Worm (Caenorhabditis elegans) whole organism, L2 larva: ENCODE data around the gene C16C4.17.

Source experiments
- C34F6.9 ChIP-seq: fragments of 150-350 bp; optimal IDR thresholded peaks from 2 replicates; lab custom pipeline; 2014; ENCODE audit warnings: missing biosample characterization, missing genetic modification characterization
- F13H6.1 ChIP-seq: sonication (generic microtip); optimal IDR thresholded peaks from 2 replicates; lab custom pipeline; 2016; ENCODE audit warnings: missing genetic modification characterization, missing compliant biosample characterization
- R02D3.7 ChIP-seq: fragments of 150-350 bp; optimal IDR thresholded peaks from 2 replicates; lab custom pipeline; 2014; ENCODE audit warnings: missing biosample characterization, missing genetic modification characterization
- Y55F3AM.14 ChIP-seq: fragments of 200-800 bp; sonication (Bioruptor generic); optimal IDR thresholded peaks from 2 replicates; lab custom pipeline; 2018; ENCODE audit warnings: mild to moderate bottlenecking, missing genetic modification characterization, missing compliant biosample characterization
- ZK546.5 ChIP-seq: sonication (generic microtip); optimal IDR thresholded peaks from 2 replicates; lab custom pipeline; 2017; ENCODE audit warnings: missing biosample characterization, missing genetic modification characterization
- alr-1 ChIP-seq: fragments of 150-350 bp; optimal IDR thresholded peaks from 2 replicates; lab custom pipeline; 2014; ENCODE audit warnings: missing biosample characterization, missing genetic modification characterization
- aly-2 ChIP-seq: fragments of 150-350 bp; optimal IDR thresholded peaks from 2 replicates; lab custom pipeline; 2014; ENCODE audit warnings: missing biosample characterization, missing genetic modification characterization
- ama-1 ChIP-seq: fragments of 150-350 bp; optimal IDR thresholded peaks from 2 replicates; lab custom pipeline; 2018; ENCODE audit warnings: inconsistent platforms
- blmp-1 ChIP-seq: sonication (generic microtip); optimal IDR thresholded peaks from 2 replicates; lab custom pipeline; 2017; ENCODE audit warnings: missing genetic modification characterization, mild to moderate bottlenecking, missing compliant biosample characterization, antibody characterized with exemption, moderate library complexity; ENCODE audit not compliant: insufficient read depth
- ceh-16 ChIP-seq: fragments of 150-350 bp; optimal IDR thresholded peaks from 2 replicates; lab custom pipeline; 2014; ENCODE audit warnings: missing biosample characterization, missing genetic modification characterization
- ceh-82 ChIP-seq: fragments of 150-350 bp; optimal IDR thresholded peaks from 2 replicates; lab custom pipeline; 2014; ENCODE audit warnings: missing biosample characterization, missing genetic modification characterization
- crh-2 ChIP-seq: sonication (generic microtip); optimal IDR thresholded peaks from 2 replicates; lab custom pipeline; 2017; ENCODE audit warnings: missing biosample characterization, missing genetic modification characterization
- dmd-4 ChIP-seq: sonication (generic microtip); optimal IDR thresholded peaks from 2 replicates; lab custom pipeline; 2017; ENCODE audit warnings: missing biosample characterization, missing genetic modification characterization
- egl-27 ChIP-seq: sonication (generic microtip); optimal IDR thresholded peaks from 3 replicates; lab custom pipeline; 2017; ENCODE audit warnings: missing biosample characterization, missing genetic modification reagents, missing genetic modification characterization
- elt-3 ChIP-seq: sonication (generic microtip); optimal IDR thresholded peaks from 2 replicates; lab custom pipeline; 2017; ENCODE audit warnings: missing biosample characterization, missing genetic modification characterization
- fos-1 ChIP-seq: fragments of 150-350 bp; optimal IDR thresholded peaks from 2 replicates; lab custom pipeline; 2014; ENCODE audit warnings: missing biosample characterization, missing genetic modification characterization
- gmeb-1 ChIP-seq: fragments of 150-350 bp; optimal IDR thresholded peaks from 2 replicates; lab custom pipeline; 2014; ENCODE audit warnings: missing biosample characterization, missing genetic modification characterization
- lin-11 ChIP-seq: fragments of 150-350 bp; sonication (generic microtip); optimal IDR thresholded peaks from 2 replicates; lab custom pipeline; 2014; ENCODE audit warnings: missing biosample characterization, missing genetic modification characterization, inconsistent platforms, mixed read lengths
- lin-13 ChIP-seq: fragments of 150-350 bp; optimal IDR thresholded peaks from 2 replicates; lab custom pipeline; 2014; ENCODE audit warnings: missing biosample characterization, missing genetic modification reagents, missing genetic modification characterization
- lin-39 ChIP-seq: fragments of 150-350 bp; optimal IDR thresholded peaks from 2 replicates; lab custom pipeline; 2014; ENCODE audit warnings: missing biosample characterization, missing genetic modification reagents, missing genetic modification characterization
- lsy-2 ChIP-seq, 2 experiments: fragments of 150-350 bp in 1 of 2; sonication (generic microtip) in 1 of 2; optimal IDR thresholded peaks; 2 replicates each; lab custom pipeline; 2014 to 2017; ENCODE audit warnings: missing biosample characterization in 2 of 2, missing genetic modification characterization in 2 of 2
- mab-5 ChIP-seq: fragments of 150-350 bp; optimal IDR thresholded peaks from 2 replicates; lab custom pipeline; 2014; ENCODE audit warnings: missing biosample characterization, missing genetic modification characterization
- mdl-1 ChIP-seq, 2 experiments: fragments of 150-350 bp in 1 of 2; sonication (generic microtip) in 1 of 2; optimal IDR thresholded peaks; 2 replicates each; lab custom pipeline; 2017; ENCODE audit warnings: missing biosample characterization in 2 of 2, missing genetic modification characterization in 2 of 2
- nhr-10 ChIP-seq: sonication (generic microtip); optimal IDR thresholded peaks from 2 replicates; lab custom pipeline; 2017; ENCODE audit warnings: missing biosample characterization, missing genetic modification characterization
- nhr-11 ChIP-seq: fragments of 150-350 bp; optimal IDR thresholded peaks from 2 replicates; lab custom pipeline; 2014; ENCODE audit warnings: missing biosample characterization, missing genetic modification characterization
- nhr-12 ChIP-seq: fragments of 150-350 bp; optimal IDR thresholded peaks from 2 replicates; lab custom pipeline; 2014; ENCODE audit warnings: missing biosample characterization, missing genetic modification characterization
- nhr-129 ChIP-seq: fragments of 150-350 bp; optimal IDR thresholded peaks from 2 replicates; lab custom pipeline; 2014; ENCODE audit warnings: missing biosample characterization, missing genetic modification characterization
- nhr-21 ChIP-seq: fragments of 150-350 bp; optimal IDR thresholded peaks from 2 replicates; lab custom pipeline; 2014; ENCODE audit warnings: missing biosample characterization, missing genetic modification characterization
- nhr-23 ChIP-seq: fragments of 150-350 bp; optimal IDR thresholded peaks from 2 replicates; lab custom pipeline; 2014; ENCODE audit warnings: missing biosample characterization, missing genetic modification reagents, missing genetic modification characterization
- nhr-237 ChIP-seq: fragments of 150-350 bp; optimal IDR thresholded peaks from 2 replicates; lab custom pipeline; 2014; ENCODE audit warnings: missing biosample characterization, missing genetic modification characterization
- nhr-25 ChIP-seq: fragments of 150-350 bp; sonication (generic microtip); optimal IDR thresholded peaks from 3 replicates; lab custom pipeline; 2014; ENCODE audit warnings: missing biosample characterization, missing genetic modification characterization
- nhr-6 ChIP-seq: fragments of 150-350 bp; optimal IDR thresholded peaks from 2 replicates; lab custom pipeline; 2014; ENCODE audit warnings: missing biosample characterization, missing genetic modification characterization
- nhr-77 ChIP-seq: fragments of 150-350 bp; optimal IDR thresholded peaks from 2 replicates; lab custom pipeline; 2014; ENCODE audit warnings: missing biosample characterization, missing genetic modification characterization
- sem-4 ChIP-seq: fragments of 150-350 bp; optimal IDR thresholded peaks from 2 replicates; lab custom pipeline; 2014; ENCODE audit warnings: missing biosample characterization, missing genetic modification reagents, missing genetic modification characterization
- skn-1 ChIP-seq: sonication (generic microtip); optimal IDR thresholded peaks from 2 replicates; lab custom pipeline; 2017; ENCODE audit warnings: missing biosample characterization, missing genetic modification characterization
- sma-3 ChIP-seq: sonication (generic microtip); optimal IDR thresholded peaks from 2 replicates; lab custom pipeline; 2016; ENCODE audit warnings: missing genetic modification reagents, missing genetic modification characterization, missing compliant biosample characterization
- sma-9 ChIP-seq, 2 experiments: fragments of 150-350 bp in 1 of 2; sonication (generic microtip) in 1 of 2; optimal IDR thresholded peaks; 2 replicates each; lab custom pipeline; 2014 to 2016; ENCODE audit warnings: missing genetic modification characterization in 2 of 2, mild to moderate bottlenecking in 1 of 2, missing biosample characterization in 1 of 2, missing compliant biosample characterization in 1 of 2, missing genetic modification reagents in 1 of 2, moderate library complexity in 1 of 2
- unc-39 ChIP-seq: fragments of 150-350 bp; optimal IDR thresholded peaks from 2 replicates; lab custom pipeline; 2014; ENCODE audit warnings: missing biosample characterization, missing genetic modification characterization
- unc-55 ChIP-seq: fragments of 150-350 bp; sonication (generic microtip); optimal IDR thresholded peaks from 3 replicates; lab custom pipeline; 2014; ENCODE audit warnings: missing biosample characterization, missing genetic modification reagents, missing genetic modification characterization
- unc-62 ChIP-seq: fragments of 150-350 bp; optimal IDR thresholded peaks from 2 replicates; lab custom pipeline; 2014; ENCODE audit warnings: missing biosample characterization, missing genetic modification reagents, missing genetic modification characterization
- ztf-1 ChIP-seq: fragments of 200-800 bp; sonication (Bioruptor generic); conservative IDR thresholded peaks from 2 replicates; pipeline ENCODE4 v1.3.6; 2022; ENCODE audit warnings: missing genetic modification characterization, missing compliant biosample characterization
- ztf-11 ChIP-seq: sonication (generic microtip); optimal IDR thresholded peaks from 2 replicates; lab custom pipeline; 2017; ENCODE audit warnings: missing biosample characterization, missing genetic modification characterization
- ztf-4 ChIP-seq: fragments of 150-350 bp; optimal IDR thresholded peaks from 2 replicates; lab custom pipeline; 2014; ENCODE audit warnings: missing biosample characterization, missing genetic modification characterization

C16C4.17 gene

DNA sequence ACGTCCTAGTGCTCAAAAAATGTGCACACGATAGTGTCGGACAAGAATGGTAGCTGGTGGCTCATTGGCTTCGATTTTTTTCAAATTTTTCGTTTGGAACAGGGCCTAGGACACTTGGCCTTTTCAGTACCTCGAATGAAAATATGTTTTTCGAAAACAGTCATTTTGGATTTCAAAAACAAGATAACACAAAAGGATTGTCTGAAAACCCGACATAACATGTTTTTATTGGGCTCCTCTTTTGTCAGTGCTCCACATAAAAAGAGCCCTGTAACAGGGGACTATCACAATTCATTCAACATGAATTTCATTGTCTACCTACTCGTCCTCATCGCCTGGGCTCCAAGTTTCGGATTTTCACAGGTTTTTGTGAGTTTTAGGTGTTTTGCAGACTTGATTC, at the start of gene C16C4.17:
Gene C16C4.17, plus strand, starts transcription at position 301 of the 400 bp plus-strand sequence.
- TF ChIP-seq Y55F3AM.14 (GFP tag; lab: Kevin White, UChicago) (no peak), nhr-6 (tag; lab: Kevin White, UChicago) (no peak), sma-3 (GFP tag; lab: Kevin White, UChicago) (no peak), ama-1 (no peak), fos-1 (tag; lab: Kevin White, UChicago) (no peak), C34F6.9 (tag; lab: Kevin White, UChicago) (no peak), elt-3 (tag; lab: Kevin White, UChicago) (no peak), nhr-77 (no peak), egl-27 (tag; lab: Kevin White, UChicago) (no peak), F13H6.1 (no peak), blmp-1 (tag; lab: Kevin White, UChicago) (no peak), ZK546.5 (tag; lab: Kevin White, UChicago) (no peak), alr-1 (tag; lab: Kevin White, UChicago) (no peak), ceh-16 (no peak), nhr-25 (no peak), skn-1 (no peak), lin-11 (tag; lab: Kevin White, UChicago) (no peak), ceh-82 (tag; lab: Kevin White, UChicago) (no peak)

DNA sequence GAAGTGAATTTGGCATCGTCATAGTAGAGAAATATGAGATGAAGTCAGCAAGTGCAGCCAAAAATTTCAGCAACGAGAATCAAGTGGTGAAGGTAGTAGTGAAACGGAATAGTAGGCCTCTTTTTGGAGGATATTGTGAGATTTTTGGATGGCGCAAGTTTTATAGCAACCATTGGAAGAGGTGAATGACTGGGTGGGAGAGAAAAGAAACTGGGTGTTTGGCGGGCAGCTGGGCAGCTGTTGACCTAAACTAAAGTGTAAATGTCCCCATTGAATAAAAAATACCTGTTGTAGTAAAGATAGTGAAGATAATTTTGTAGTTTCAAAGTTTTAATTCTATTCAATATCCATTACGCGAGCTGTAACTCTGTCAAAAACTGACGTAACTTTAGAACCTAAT, 48.3 kb upstream of the C16C4.17 start:
- no peak for TF ChIP-seq Y55F3AM.14 (GFP tag; lab: Kevin White, UChicago)
- no peak for TF ChIP-seq ztf-11
- TF ChIP-seq ceh-16 = no peak
- TF ChIP-seq nhr-77 = no peak
- TF ChIP-seq skn-1 = no peak
- TF ChIP-seq nhr-129 (tag; lab: Kevin White, UChicago) = no peak
- no peak for TF ChIP-seq fos-1 (tag; lab: Kevin White, UChicago)
- TF ChIP-seq nhr-21 (tag; lab: Kevin White, UChicago) = no peak
- TF ChIP-seq dmd-4 (tag; lab: Kevin White, UChicago) = no peak
- no peak for TF ChIP-seq mdl-1 (tag; optimal IDR thresholded peaks at IDR 0.05; lab: Kevin White, UChicago)
- TF ChIP-seq gmeb-1 (tag; lab: Kevin White, UChicago) = no peak
- no peak for TF ChIP-seq unc-62 (GFP tag; lab: Kevin White, UChicago)
- TF ChIP-seq nhr-11 (tag; lab: Kevin White, UChicago) = no peak
- no peak for TF ChIP-seq sma-9 (GFP tag; optimal IDR thresholded peaks at IDR 0.05; lab: Kevin White, UChicago)
- TF ChIP-seq sma-9 (tag; optimal IDR thresholded peaks at IDR 0.05; lab: Kevin White, UChicago) = no peak

DNA sequence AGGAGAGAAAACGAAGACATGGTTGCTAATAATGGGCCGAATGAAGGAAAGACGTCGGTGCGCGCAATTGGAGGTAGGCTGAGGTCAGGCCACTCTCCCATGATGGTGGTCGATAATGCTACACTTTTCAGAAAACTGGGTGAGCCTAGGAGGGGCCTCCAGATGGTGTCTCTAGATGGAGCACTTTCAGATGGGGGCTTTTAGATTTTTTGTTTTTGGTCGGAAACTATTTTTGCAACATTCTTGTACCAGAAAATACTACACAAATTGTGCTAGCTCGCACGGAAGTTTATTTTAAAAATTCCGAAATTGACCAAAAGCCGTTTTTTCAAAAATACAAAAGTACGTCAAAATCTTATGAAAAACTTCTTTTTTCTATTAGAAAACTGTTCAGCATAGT, 46.1 kb upstream of the C16C4.17 start, which contains the start of gene fbxb-10:
Gene fbxb-10, minus strand, starts transcription at position 101 of the 400 bp plus-strand sequence.
- TF ChIP-seq R02D3.7 (no peak), mab-5 (tag; lab: Kevin White, UChicago) (no peak), ztf-4 (tag; lab: Kevin White, UChicago) (no peak), ztf-1 (GFP tag; lab: Robert Waterston, UW) (no peak), unc-55 (GFP tag; lab: Kevin White, UChicago) (no peak), egl-27 (tag; lab: Kevin White, UChicago) (no peak), alr-1 (tag; lab: Kevin White, UChicago) (no peak), mdl-1 (tag; optimal IDR thresholded peaks at IDR 0.05; lab: Kevin White, UChicago) (no peak), nhr-23 (tag; lab: Kevin White, UChicago) (no peak), ztf-11 (no peak), aly-2 (tag; lab: Kevin White, UChicago) (no peak), unc-39 (tag; lab: Kevin White, UChicago) (no peak), ceh-16 (no peak), ama-1 (no peak), nhr-12 (tag; lab: Kevin White, UChicago) (no peak), nhr-77 (no peak)
- TF ChIP-seq, all 48 proteins: peak for 0

DNA sequence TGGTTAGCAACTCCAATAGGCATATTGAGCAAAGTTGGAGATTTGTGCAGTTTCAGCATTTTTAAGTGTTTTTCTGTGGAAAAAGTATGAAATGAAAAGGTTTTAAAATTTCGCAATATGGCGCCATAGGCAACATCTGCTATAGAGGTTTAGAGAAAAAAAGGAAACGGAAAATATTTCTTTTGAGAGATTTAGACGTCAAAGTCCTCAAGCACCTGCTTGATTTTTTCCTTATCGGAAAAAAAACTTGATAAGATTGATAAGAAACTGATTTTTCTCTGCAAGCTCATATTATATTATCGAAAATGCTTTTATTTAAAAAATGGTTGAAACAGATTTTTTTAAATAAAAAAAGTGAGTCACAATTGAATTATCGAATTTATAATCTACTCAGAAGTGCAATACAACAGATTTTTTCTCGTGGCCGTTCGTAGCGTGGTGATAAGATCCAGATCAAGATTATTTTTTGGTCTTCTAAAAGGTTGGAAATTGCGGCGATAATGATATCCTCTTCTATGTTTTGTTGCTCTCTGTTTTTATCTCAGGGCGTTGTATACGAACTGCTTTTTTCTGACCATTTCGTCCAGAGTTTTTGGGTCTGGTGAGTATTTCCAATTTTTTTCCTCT, 44.3 kb upstream of the C16C4.17 start, which contains the start of gene fbxc-19:
Gene fbxc-19, plus strand, starts transcription at position 536 of the 627 bp plus-strand sequence.
- no peak for TF ChIP-seq sem-4 (tag; lab: Kevin White, UChicago)
- TF ChIP-seq blmp-1 (tag; lab: Kevin White, UChicago) = no peak
- TF ChIP-seq unc-39 (tag; lab: Kevin White, UChicago) = no peak
- no peak for TF ChIP-seq nhr-10 (tag; lab: Kevin White, UChicago)
- no peak for TF ChIP-seq dmd-4 (tag; lab: Kevin White, UChicago)
- TF ChIP-seq egl-27 (tag; lab: Kevin White, UChicago) = peak; percentile 45
- TF ChIP-seq mdl-1 (tag; optimal IDR thresholded peaks at IDR 0.05; lab: Kevin White, UChicago) = no peak
- TF ChIP-seq F13H6.1 = peak; percentile 44
- TF ChIP-seq unc-55 (GFP tag; lab: Kevin White, UChicago) = peak; percentile 71
- no peak for TF ChIP-seq nhr-12 (tag; lab: Kevin White, UChicago)
- no peak for TF ChIP-seq nhr-237 (tag; lab: Kevin White, UChicago)
- no peak for TF ChIP-seq skn-1
- no peak for TF ChIP-seq mab-5 (tag; lab: Kevin White, UChicago)
- peak; percentile 75 for TF ChIP-seq gmeb-1 (tag; lab: Kevin White, UChicago)
- peak; percentile 29 for TF ChIP-seq nhr-21 (tag; lab: Kevin White, UChicago)
- TF ChIP-seq elt-3 (tag; lab: Kevin White, UChicago) = no peak
- TF ChIP-seq nhr-129 (tag; lab: Kevin White, UChicago) = peak; percentile 100
- no peak for TF ChIP-seq alr-1 (tag; lab: Kevin White, UChicago)
- no peak for TF ChIP-seq ceh-16
- TF ChIP-seq fos-1 (tag; lab: Kevin White, UChicago) = peak; percentile 97
- TF ChIP-seq lin-39 (tag; lab: Kevin White, UChicago) = no peak
- TF ChIP-seq crh-2 (tag; lab: Kevin White, UChicago) = peak; percentile 75
- TF ChIP-seq lin-13 (GFP tag; lab: Kevin White, UChicago) = no peak
- peak; percentile 46 to 75 for TF ChIP-seq lsy-2 (tag; optimal IDR thresholded peaks at IDR 0.05; lab: Kevin White, UChicago)
- TF ChIP-seq sma-9 (GFP tag; optimal IDR thresholded peaks at IDR 0.05; lab: Kevin White, UChicago) = peak; percentile 82
- no peak for TF ChIP-seq sma-9 (tag; optimal IDR thresholded peaks at IDR 0.05; lab: Kevin White, UChicago)
- peak; percentile 87 for TF ChIP-seq C34F6.9 (tag; lab: Kevin White, UChicago)
- TF ChIP-seq aly-2 (tag; lab: Kevin White, UChicago) = no peak
